Fruit fly (Drosophila melanogaster): ENCODE results near the gene eRF3.

dm6 chr2L:12421188-12421587, 13.1 kb upstream of the eRF3 start:
- TF ChIP-seq Sox102F (GFP tag; optimal IDR thresholded peaks at IDR 0.05), result no peak
- no peak for TF ChIP-seq CG30020 (tag; optimal IDR thresholded peaks at IDR 0.05)
- TF ChIP-seq CG7987 (GFP tag; optimal IDR thresholded peaks at IDR 0.05), result no peak
- TF ChIP-seq usp (GFP tag; optimal IDR thresholded peaks at IDR 0.05), result no peak
- TF ChIP-seq Oaz (GFP tag; IDR thresholded peaks at IDR 0.05), result no peak
- no peak for TF ChIP-seq CG12769 (tag; optimal IDR thresholded peaks at IDR 0.05)
- no peak for TF ChIP-seq CG32767 (GFP tag; IDR thresholded peaks at IDR 0.05)
- no peak for TF ChIP-seq ERR (GFP tag; optimal IDR thresholded peaks at IDR 0.05)
- TF ChIP-seq ara (GFP tag; IDR thresholded peaks at IDR 0.05), result no peak
- TF ChIP-seq ci (GFP tag; IDR thresholded peaks at IDR 0.05), result no peak
- TF ChIP-seq sim (GFP tag; IDR thresholded peaks at IDR 0.05), result no peak
- no peak for TF ChIP-seq nau (GFP tag; optimal IDR thresholded peaks at IDR 0.05)
- TF ChIP-seq Atf-2 (GFP tag; optimal IDR thresholded peaks at IDR 0.05), result no peak
- TF ChIP-seq sc (optimal IDR thresholded peaks at IDR 0.05), result no peak
- no peak for TF ChIP-seq sc (GFP tag; optimal IDR thresholded peaks at IDR 0.05)

Measured in whole organism, embryonic.